Worm (Caenorhabditis elegans) whole organism, L1 larva: ENCODE results near the gene lgc-34.

Experiments used
- C16A3.4 ChIP-seq: fragments of 150-350 bp; optimal IDR thresholded peaks from 2 replicates; lab custom pipeline; 2014; ENCODE audit warnings: missing biosample characterization, missing genetic modification characterization
- alr-1 ChIP-seq: fragments of 200-800 bp; sonication (Bioruptor generic); optimal IDR thresholded peaks from 2 replicates; lab custom pipeline; 2018; ENCODE audit warnings: borderline replicate concordance, mild to moderate bottlenecking, missing genetic modification characterization, missing compliant biosample characterization
- efl-1 ChIP-seq, 4 experiments: fragments of 150-350 bp; optimal IDR thresholded peaks in 3 of 4; peaks in 1 of 4; 1 replicate in 1 of 4; 2 replicates in 3 of 4; lab custom pipeline; 2014; ENCODE audit warnings: missing biosample characterization in 2 of 4, missing genetic modification characterization in 2 of 4, missing genetic modification reagents in 2 of 4
- elt-2 ChIP-seq: sonication (generic microtip); optimal IDR thresholded peaks from 2 replicates; lab custom pipeline; 2016; ENCODE audit warnings: missing genetic modification characterization, mild to moderate bottlenecking, inconsistent platforms, missing compliant biosample characterization, missing genetic modification reagents
- lin-15B ChIP-seq: fragments of 150-350 bp; sonication (generic microtip); optimal IDR thresholded peaks from 3 replicates; lab custom pipeline; 2014; ENCODE audit warnings: missing biosample characterization, missing genetic modification characterization
- lir-3 ChIP-seq: sonication (generic microtip); optimal IDR thresholded peaks from 2 replicates; lab custom pipeline; 2016; ENCODE audit warnings: mild to moderate bottlenecking, missing genetic modification characterization, moderate library complexity, missing compliant biosample characterization; ENCODE audit not compliant: poor library complexity
- mdl-1 ChIP-seq, 2 experiments: fragments of 150-350 bp; optimal IDR thresholded peaks; 2 replicates each; lab custom pipeline; 2014 to 2017; ENCODE audit warnings: missing biosample characterization in 2 of 2, missing genetic modification characterization in 2 of 2, inconsistent platforms in 1 of 2
- mep-1 ChIP-seq: fragments of 150-350 bp; optimal IDR thresholded peaks from 2 replicates; lab custom pipeline; 2014; ENCODE audit warnings: missing biosample characterization, missing genetic modification characterization
- nhr-11 ChIP-seq: fragments of 150-350 bp; optimal IDR thresholded peaks from 2 replicates; lab custom pipeline; 2014; ENCODE audit warnings: missing biosample characterization, missing genetic modification characterization
- nhr-28 ChIP-seq: fragments of 150-350 bp; optimal IDR thresholded peaks from 2 replicates; lab custom pipeline; 2014; ENCODE audit warnings: missing biosample characterization, missing genetic modification characterization
- nhr-77 ChIP-seq: fragments of 150-350 bp; optimal IDR thresholded peaks from 2 replicates; lab custom pipeline; 2014; ENCODE audit warnings: missing biosample characterization, missing genetic modification characterization
- snpc-4 ChIP-seq: fragments of 150-350 bp; optimal IDR thresholded peaks from 2 replicates; lab custom pipeline; 2014; ENCODE audit warnings: missing biosample characterization, missing genetic modification characterization
- unc-30 ChIP-seq: sonication (generic microtip); optimal IDR thresholded peaks from 2 replicates; lab custom pipeline; 2017; ENCODE audit warnings: missing biosample characterization, missing genetic modification characterization
- zag-1 ChIP-seq: fragments of 150-350 bp; optimal IDR thresholded peaks from 2 replicates; lab custom pipeline; 2014; ENCODE audit warnings: missing biosample characterization, missing genetic modification characterization

DNA sequence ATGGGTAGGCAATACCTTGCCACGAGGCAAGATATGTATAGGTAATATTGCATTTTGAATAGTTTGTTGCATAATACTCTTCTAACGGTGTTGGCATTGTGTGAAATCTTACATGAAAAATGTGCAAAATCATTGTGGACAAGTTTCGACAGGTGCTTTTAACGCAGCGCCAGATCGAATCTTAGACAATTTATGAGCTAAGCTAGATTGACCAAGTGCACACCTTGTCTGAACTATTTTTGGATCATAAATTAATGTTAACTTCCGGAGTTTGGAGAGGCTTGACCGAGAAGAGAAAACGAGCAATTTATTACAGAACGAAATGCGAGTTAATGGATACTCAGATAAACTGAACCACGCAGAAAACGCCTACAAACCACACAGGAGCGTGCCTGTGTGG, 17.1 kb upstream of the lgc-34 start, which contains the start of gene srh-105:
- TF ChIP-seq efl-1 (optimal IDR thresholded peaks at IDR 0.05; lab: Kevin White, UChicago) = no peak
- TF ChIP-seq efl-1 (GFP tag; optimal IDR thresholded peaks at IDR 0.05 in 1 of 2; lab: Kevin White, UChicago) = no peak
- TF ChIP-seq C16A3.4 (tag; lab: Kevin White, UChicago) = no peak
- no peak for TF ChIP-seq lir-3 (tag; lab: Kevin White, UChicago)
- TF ChIP-seq mdl-1 (tag; optimal IDR thresholded peaks at IDR 0.05; lab: Kevin White, UChicago) = no peak
- no peak for TF ChIP-seq elt-2 (tag; lab: Kevin White, UChicago)
- no peak for TF ChIP-seq snpc-4 (tag; lab: Kevin White, UChicago)
- no peak for TF ChIP-seq lin-15B (tag; lab: Kevin White, UChicago)
- no peak for TF ChIP-seq nhr-77 (tag; lab: Kevin White, UChicago)
- no peak for TF ChIP-seq zag-1 (tag; lab: Kevin White, UChicago)
- no peak for TF ChIP-seq nhr-28 (tag; lab: Kevin White, UChicago)
- no peak for TF ChIP-seq nhr-11
- no peak for TF ChIP-seq alr-1 (tag; lab: Kevin White, UChicago)
- TF ChIP-seq mep-1 (tag; lab: Kevin White, UChicago) = no peak
- TF ChIP-seq unc-30 (tag; lab: Kevin White, UChicago) = no peak
